Fruit fly (Drosophila melanogaster) whole organism, embryonic: Measurements from ENCODE around the gene CG2006.

Experiments
- Asciz ChIP-seq: fragments of 200-800 bp; sonication (Bioruptor generic); optimal IDR thresholded peaks from 2 replicates; lab custom pipeline; 2017; ENCODE audit warnings: missing biosample characterization, mild to moderate bottlenecking, missing genetic modification characterization, missing genetic modification reagents
- B-H1 ChIP-seq: fragments of 200-800 bp; sonication (Bioruptor generic); IDR thresholded peaks from 3 replicates; pipeline ENCODE4 v1.3.6; 2022; ENCODE audit warnings: missing biosample characterization, missing genetic modification characterization
- Bdp1 ChIP-seq: fragments of 200-800 bp; sonication (Bioruptor generic); optimal IDR thresholded peaks from 3 replicates; lab custom pipeline; 2016; ENCODE audit warnings: missing biosample characterization, missing genetic modification characterization
- CG10147 ChIP-seq: fragments of 200-800 bp; sonication (Bioruptor generic); optimal IDR thresholded peaks from 2 replicates; lab custom pipeline; 2019; ENCODE audit warnings: missing biosample characterization, mild to moderate bottlenecking, missing genetic modification characterization, moderate library complexity
- CG11085 ChIP-seq: fragments of 200-800 bp; sonication (Bioruptor generic); IDR thresholded peaks from 2 replicates; pipeline ENCODE4 v1.3.6; 2022; ENCODE audit warnings: missing biosample characterization, missing genetic modification characterization
- CG12219 ChIP-seq: fragments of 200-800 bp; sonication (Bioruptor generic); optimal IDR thresholded peaks from 3 replicates; lab custom pipeline; 2018; ENCODE audit warnings: missing biosample characterization, mild to moderate bottlenecking, missing genetic modification characterization
- CG16813 ChIP-seq: fragments of 200-800 bp; sonication (Bioruptor generic); IDR thresholded peaks from 3 replicates; pipeline ENCODE4 v1.3.6; 2022; ENCODE audit warnings: missing biosample characterization, missing genetic modification characterization; ENCODE audit not compliant: partially characterized antibody
- CG17612 ChIP-seq: fragments of 200-800 bp; sonication (Bioruptor generic); IDR thresholded peaks from 2 replicates; pipeline ENCODE4 v1.3.6; 2022; ENCODE audit warnings: missing biosample characterization, missing genetic modification characterization
- CG1792 ChIP-seq: fragments of 200-800 bp; sonication (Bioruptor generic); optimal IDR thresholded peaks from 2 replicates; lab custom pipeline; 2016; ENCODE audit warnings: missing biosample characterization, missing genetic modification characterization
- CG2202 ChIP-seq: fragments of 200-800 bp; sonication (Bioruptor generic); optimal IDR thresholded peaks from 2 replicates; lab custom pipeline; 2018; ENCODE audit warnings: missing biosample characterization, mild to moderate bottlenecking, missing genetic modification characterization
- CG6254 ChIP-seq: fragments of 200-800 bp; sonication (Bioruptor generic); optimal IDR thresholded peaks from 3 replicates; lab custom pipeline; 2017; ENCODE audit warnings: mild to moderate bottlenecking, missing biosample characterization, missing genetic modification reagents, missing genetic modification characterization
- CG6654 ChIP-seq: fragments of 200-800 bp; sonication (Bioruptor generic); optimal IDR thresholded peaks from 2 replicates; lab custom pipeline; 2017; ENCODE audit warnings: missing biosample characterization, mild to moderate bottlenecking, missing genetic modification characterization
- CG6813 ChIP-seq: fragments of 200-800 bp; sonication (Bioruptor generic); optimal IDR thresholded peaks from 2 replicates; lab custom pipeline; 2017; ENCODE audit warnings: missing biosample characterization, missing genetic modification characterization, mild to moderate bottlenecking, moderate library complexity, missing genetic modification reagents
- CG7372 ChIP-seq: fragments of 200-800 bp; sonication (Bioruptor generic); IDR thresholded peaks from 2 replicates; pipeline ENCODE4 v1.3.6; 2022; ENCODE audit warnings: missing biosample characterization, missing genetic modification characterization
- CG7839 ChIP-seq: fragments of 200-800 bp; sonication (Bioruptor generic); optimal IDR thresholded peaks from 3 replicates; lab custom pipeline; 2018; ENCODE audit warnings: missing biosample characterization, mild to moderate bottlenecking, missing genetic modification characterization, moderate library complexity
- CG9797 ChIP-seq: fragments of 200-800 bp; sonication (Bioruptor generic); optimal IDR thresholded peaks from 3 replicates; lab custom pipeline; 2018; ENCODE audit warnings: missing biosample characterization, mild to moderate bottlenecking, missing genetic modification characterization
- Dbx ChIP-seq: fragments of 200-800 bp; sonication (Bioruptor generic); IDR thresholded peaks from 3 replicates; pipeline ENCODE4 v1.3.6; 2022; ENCODE audit warnings: missing biosample characterization, missing genetic modification characterization
- E2f2 ChIP-seq: fragments of 200-800 bp; sonication (Bioruptor generic); IDR thresholded peaks from 2 replicates; pipeline ENCODE4 v1.3.6; 2022; ENCODE audit warnings: missing biosample characterization, missing genetic modification characterization
- Eip74EF ChIP-seq, 2 experiments: fragments of 200-800 bp in 1 of 2; fragments of >200 bp in 1 of 2; sonication (Bioruptor generic) in 1 of 2; optimal IDR thresholded peaks; 2 replicates each; lab custom pipeline; 2017 to 2019; ENCODE audit warnings: missing biosample characterization in 2 of 2, missing genetic modification characterization in 2 of 2, mild to moderate bottlenecking in 1 of 2, moderate library complexity in 1 of 2
- GATAe ChIP-seq: fragments of 200-800 bp; sonication (Bioruptor generic); conservative IDR thresholded peaks from 2 replicates; pipeline ENCODE4 v1.3.6; 2022; ENCODE audit warnings: missing biosample characterization, missing genetic modification characterization
- HLHmδ ChIP-seq: fragments of 200-800 bp; sonication (Bioruptor generic); optimal IDR thresholded peaks from 2 replicates; lab custom pipeline; 2018; ENCODE audit warnings: missing biosample characterization, mild to moderate bottlenecking, missing genetic modification characterization, moderate library complexity
- HmgD ChIP-seq: fragments of 200-800 bp; sonication (Bioruptor generic); optimal IDR thresholded peaks from 3 replicates; lab custom pipeline; 2016; ENCODE audit warnings: missing biosample characterization, missing genetic modification characterization
- Hr51 ChIP-seq, 2 experiments: fragments of 200-800 bp; sonication (Bioruptor generic); optimal IDR thresholded peaks; 2 replicates in 1 of 2; 3 replicates in 1 of 2; lab custom pipeline; 2016 to 2018; ENCODE audit warnings: missing biosample characterization in 2 of 2, missing genetic modification characterization in 2 of 2, mild to moderate bottlenecking in 1 of 2, moderate library complexity in 1 of 2
- Med ChIP-seq: fragments of 200-800 bp; sonication (Bioruptor generic); peaks from one replicate; lab custom pipeline; 2016; ENCODE audit warnings: missing biosample characterization, missing genetic modification characterization, mild to moderate bottlenecking, inconsistent platforms, moderate library complexity
- NC2α ChIP-seq: fragments of 200-800 bp; sonication (Bioruptor generic); optimal IDR thresholded peaks from 2 replicates; lab custom pipeline; 2016; ENCODE audit warnings: missing biosample characterization, missing genetic modification characterization
- Nf-YA ChIP-seq: fragments of 200-800 bp; sonication (Bioruptor generic); IDR thresholded peaks from 2 replicates; pipeline ENCODE4 v1.3.6; 2022; ENCODE audit warnings: missing biosample characterization, missing genetic modification characterization
- Nf-YB ChIP-seq: fragments of 200-800 bp; sonication (Bioruptor generic); optimal IDR thresholded peaks from 3 replicates; lab custom pipeline; 2019; ENCODE audit warnings: missing biosample characterization, mild to moderate bottlenecking, missing genetic modification characterization, moderate library complexity
- Oli ChIP-seq: fragments of 200-800 bp; sonication (Bioruptor generic); optimal IDR thresholded peaks from 2 replicates; lab custom pipeline; 2018; ENCODE audit warnings: missing biosample characterization, mild to moderate bottlenecking, missing genetic modification characterization, moderate library complexity
- Pdp1 ChIP-seq, 2 experiments: fragments of 200-800 bp; sonication (Bioruptor generic); optimal IDR thresholded peaks; 3 replicates each; lab custom pipeline; 2016; ENCODE audit warnings: missing biosample characterization in 2 of 2, missing genetic modification characterization in 2 of 2, mild to moderate bottlenecking in 1 of 2, moderate library complexity in 1 of 2
- Poxn ChIP-seq: fragments of 200-800 bp; sonication (Bioruptor generic); IDR thresholded peaks from 2 replicates; pipeline ENCODE4 v1.3.6; 2022; ENCODE audit warnings: missing biosample characterization, missing genetic modification characterization
- TFAM ChIP-seq: fragments of 200-800 bp; sonication (Bioruptor generic); optimal IDR thresholded peaks from 2 replicates; lab custom pipeline; 2017; ENCODE audit warnings: missing biosample characterization, missing genetic modification characterization, inconsistent platforms
- caup ChIP-seq: fragments of 200-800 bp; sonication (Bioruptor generic); optimal IDR thresholded peaks from 3 replicates; lab custom pipeline; 2017; ENCODE audit warnings: missing biosample characterization, mild to moderate bottlenecking, missing genetic modification characterization, moderate library complexity; ENCODE audit not compliant: severe bottlenecking
- chn ChIP-seq: fragments of 200-800 bp; sonication (Bioruptor generic); optimal IDR thresholded peaks from 2 replicates; lab custom pipeline; 2016; ENCODE audit warnings: missing biosample characterization, missing genetic modification characterization
- dimm ChIP-seq: fragments of 200-800 bp; sonication (Bioruptor generic); IDR thresholded peaks from 2 replicates; pipeline ENCODE4 v1.3.6; 2022; ENCODE audit warnings: missing biosample characterization, missing genetic modification characterization
- dm ChIP-seq: fragments of 200-800 bp; sonication (Bioruptor generic); optimal IDR thresholded peaks from 3 replicates; lab custom pipeline; 2016; ENCODE audit warnings: missing biosample characterization, missing genetic modification characterization
- gcm ChIP-seq: fragments of 200-800 bp; sonication (Bioruptor generic); optimal IDR thresholded peaks from 2 replicates; lab custom pipeline; 2019; ENCODE audit warnings: missing biosample characterization, mild to moderate bottlenecking, missing genetic modification characterization, moderate library complexity
- inv ChIP-seq: fragments of 200-800 bp; sonication (Bioruptor generic); IDR thresholded peaks from 2 replicates; pipeline ENCODE4 v1.3.6; 2022; ENCODE audit warnings: missing biosample characterization, missing genetic modification characterization; ENCODE audit not compliant: partially characterized antibody
- jumu ChIP-seq: fragments of 200-800 bp; sonication (Bioruptor generic); optimal IDR thresholded peaks from 3 replicates; lab custom pipeline; 2016; ENCODE audit warnings: missing biosample characterization, missing genetic modification characterization
- kah ChIP-seq: fragments of 200-800 bp; sonication (Bioruptor generic); optimal IDR thresholded peaks from 2 replicates; lab custom pipeline; 2018; ENCODE audit warnings: missing biosample characterization, mild to moderate bottlenecking, missing genetic modification characterization
- lmd ChIP-seq: fragments of 200-800 bp; sonication (Bioruptor generic); IDR thresholded peaks from 2 replicates; pipeline ENCODE4 v1.3.6; 2022; ENCODE audit warnings: missing biosample characterization, missing genetic modification characterization
- otp ChIP-seq: fragments of 200-800 bp; sonication (Bioruptor generic); IDR thresholded peaks from 3 replicates; pipeline ENCODE4, ENCODE4 v1.3.6; 2022; ENCODE audit warnings: missing biosample characterization, missing genetic modification characterization
- pita ChIP-seq: fragments of 200-800 bp; sonication (Bioruptor generic); optimal IDR thresholded peaks from 2 replicates; lab custom pipeline; 2017; ENCODE audit warnings: missing biosample characterization, mild to moderate bottlenecking, missing genetic modification characterization
- pros ChIP-seq: fragments of 200-800 bp; sonication (Bioruptor generic); optimal IDR thresholded peaks from 3 replicates; lab custom pipeline; 2019; ENCODE audit warnings: missing biosample characterization, mild to moderate bottlenecking, missing genetic modification characterization, moderate library complexity
- sim ChIP-seq: fragments of 200-800 bp; sonication (Bioruptor generic); IDR thresholded peaks from 2 replicates; pipeline ENCODE4 v1.3.6; 2022; ENCODE audit warnings: missing biosample characterization, missing genetic modification characterization
- sima ChIP-seq: fragments of 200-800 bp; sonication (Bioruptor generic); optimal IDR thresholded peaks from 2 replicates; lab custom pipeline; 2016; ENCODE audit warnings: missing biosample characterization, missing genetic modification characterization
- slou ChIP-seq: fragments of 200-800 bp; sonication (Bioruptor generic); optimal IDR thresholded peaks from 3 replicates; lab custom pipeline; 2016; ENCODE audit warnings: missing biosample characterization, missing genetic modification characterization
- so ChIP-seq: fragments of 200-800 bp; sonication (Bioruptor generic); IDR thresholded peaks from 3 replicates; pipeline ENCODE4 v1.3.6; 2022; ENCODE audit warnings: missing biosample characterization, missing genetic modification characterization
- tin ChIP-seq: fragments of 200-800 bp; sonication (Bioruptor generic); optimal IDR thresholded peaks from 3 replicates; lab custom pipeline; 2016; ENCODE audit warnings: missing biosample characterization, missing genetic modification characterization
- vvl ChIP-seq: fragments of 200-800 bp; sonication (Bioruptor generic); IDR thresholded peaks from 2 replicates; pipeline ENCODE4 v1.3.6; 2022; ENCODE audit warnings: missing biosample characterization, missing genetic modification characterization

CG2006 gene

dm6 chr3R:29493242-29493944, 4.1 kb downstream of the CG2006 start, which contains the start of the genes CG2310 and Diedel (continued):
- TF ChIP-seq Dbx (GFP tag; lab: Robert Waterston, UW) (0 out of 3 replicates have a peak, but pooled peaks have one; percentile 28), kah (peak; percentile 96), Eip74EF (GFP tag; optimal IDR thresholded peaks at IDR 0.05; lab: Kevin White, UChicago) (no peak), vvl (GFP tag; lab: Robert Waterston, UW) (peak; percentile 37; the same call in 1 of the 2 replicates), CG17612 (GFP tag; lab: Robert Waterston, UW) (no peak), CG2202 (tag; lab: Kevin White, UChicago) (no peak), tin (GFP tag; lab: Kevin White, UChicago) (no peak), B-H1 (GFP tag; lab: Robert Waterston, UW) (no peak), CG12219 (GFP tag; lab: Kevin White, UChicago) (no peak), dm (peak; percentile 24), CG6813 (GFP tag; lab: Kevin White, UChicago) (no peak), lmd (GFP tag; lab: Robert Waterston, UW) (no peak), chn (peak; percentile 9), CG9797 (GFP tag; lab: Kevin White, UChicago) (peak; percentile 39), gcm (GFP tag; lab: Kevin White, UChicago) (peak; percentile 26), pros (GFP tag; lab: Kevin White, UChicago) (no peak), Pdp1 (GFP tag; optimal IDR thresholded peaks at IDR 0.05; lab: Kevin White, UChicago) (peak in 1 of 2 experiments; percentile 20), dimm (GFP tag; lab: Robert Waterston, UW) (no peak), CG16813 (GFP tag; lab: Robert Waterston, UW) (peak; percentile 63; the same call in 2 of the 3 replicates), Nf-YB (GFP tag; lab: Kevin White, UChicago) (no peak), inv (peak; percentile 45; the same call in 1 of the 2 replicates), otp (GFP tag; lab: Robert Waterston, UW) (no peak), Oli (tag; lab: Kevin White, UChicago) (no peak), HLHmδ (GFP tag; lab: Kevin White, UChicago) (no peak), TFAM (GFP tag; lab: Kevin White, UChicago) (no peak), caup (GFP tag; lab: Kevin White, UChicago) (no peak), sima (GFP tag; lab: Kevin White, UChicago) (no peak), so (no peak), E2f2 (peak; percentile 73), slou (GFP tag; lab: Kevin White, UChicago) (no peak), NC2α (no peak), sim (no peak), CG7372 (GFP tag; lab: Robert Waterston, UW) (no peak), CG6254 (GFP tag; lab: Kevin White, UChicago) (no peak), CG6654 (GFP tag; lab: Kevin White, UChicago) (no peak), CG7839 (tag; lab: Kevin White, UChicago) (no peak), Bdp1 (GFP tag; lab: Kevin White, UChicago) (no peak), Med (GFP tag; lab: Kevin White, UChicago) (peak; percentile 78), Nf-YA (GFP tag; lab: Robert Waterston, UW) (no peak), Hr51 (GFP tag; optimal IDR thresholded peaks at IDR 0.05; lab: Kevin White, UChicago) (no peak), pita (GFP tag; lab: Kevin White, UChicago) (no peak), jumu (GFP tag; lab: Kevin White, UChicago) (peak; percentile 0), Poxn (GFP tag; lab: Robert Waterston, UW) (no peak), CG1792 (GFP tag; lab: Kevin White, UChicago) (peak; percentile 49), Asciz (GFP tag; lab: Kevin White, UChicago) (no peak), CG11085 (GFP tag; lab: Robert Waterston, UW) (no peak), HmgD (GFP tag; lab: Kevin White, UChicago) (peak; percentile 52), GATAe (no peak), CG10147 (GFP tag; lab: Kevin White, UChicago) (no peak)
